Fruit fly (Drosophila melanogaster) whole organism, embryonic: ENCODE data around the gene kel.
A peak's percentile ranks its signal among the peaks of the same experiment; 100 is the strongest.

Experiments
- CG10462 ChIP-seq: fragments of 200-800 bp; sonication (Bioruptor generic); optimal IDR thresholded peaks from 2 replicates; lab custom pipeline; 2016; ENCODE audit warnings: missing biosample characterization, missing genetic modification characterization
- CG10959 ChIP-seq: fragments of 200-800 bp; sonication (Bioruptor generic); IDR thresholded peaks from 2 replicates; pipeline ENCODE4 v1.3.6; 2022; ENCODE audit warnings: missing biosample characterization, missing genetic modification characterization
- CG12236 ChIP-seq: fragments of 200-800 bp; sonication (Bioruptor generic); optimal IDR thresholded peaks from 2 replicates; lab custom pipeline; 2016; ENCODE audit warnings: missing biosample characterization, missing genetic modification characterization
- CG12744 ChIP-seq: fragments of 200-800 bp; sonication (Bioruptor generic); optimal IDR thresholded peaks from 2 replicates; lab custom pipeline; 2016; ENCODE audit warnings: missing biosample characterization, missing genetic modification characterization
- CG13287 ChIP-seq: fragments of 200-800 bp; sonication (Bioruptor generic); IDR thresholded peaks from 2 replicates; pipeline ENCODE4 v1.3.6; 2022; ENCODE audit warnings: missing biosample characterization, missing genetic modification characterization; ENCODE audit not compliant: partially characterized antibody
- CG14860 ChIP-seq: fragments of 200-800 bp; sonication (Bioruptor generic); IDR thresholded peaks from 3 replicates; pipeline ENCODE4 v1.3.6; 2022; ENCODE audit warnings: missing biosample characterization, missing genetic modification characterization; ENCODE audit not compliant: partially characterized antibody
- CG14965 ChIP-seq: fragments of 200-800 bp; sonication (Bioruptor generic); optimal IDR thresholded peaks from 2 replicates; lab custom pipeline; 2016; ENCODE audit warnings: missing biosample characterization, missing genetic modification characterization, borderline replicate concordance
- CG1602 ChIP-seq: fragments of 200-800 bp; sonication (Bioruptor generic); optimal IDR thresholded peaks from 3 replicates; lab custom pipeline; 2016; ENCODE audit warnings: missing biosample characterization, missing genetic modification characterization
- CG17359 ChIP-seq: fragments of 200-800 bp; sonication (Bioruptor generic); optimal IDR thresholded peaks from 3 replicates; lab custom pipeline; 2018; ENCODE audit warnings: missing biosample characterization, mild to moderate bottlenecking, missing genetic modification characterization, moderate library complexity
- CG17361 ChIP-seq: fragments of 200-800 bp; sonication (Bioruptor generic); IDR thresholded peaks from 3 replicates; pipeline ENCODE4 v1.3.6; 2022; ENCODE audit warnings: missing biosample characterization, missing genetic modification characterization
- CG18619 ChIP-seq: fragments of 200-800 bp; sonication (Bioruptor generic); optimal IDR thresholded peaks from 3 replicates; lab custom pipeline; 2017; ENCODE audit warnings: missing biosample characterization, mild to moderate bottlenecking, missing genetic modification characterization
- CG31224 ChIP-seq: fragments of 200-800 bp; sonication (Bioruptor generic); IDR thresholded peaks from 2 replicates; pipeline ENCODE4 v1.3.6; 2022; ENCODE audit warnings: missing biosample characterization, missing genetic modification characterization
- CG3726 ChIP-seq: fragments of 200-800 bp; sonication (Bioruptor generic); IDR thresholded peaks from 3 replicates; pipeline ENCODE4, ENCODE4 v1.3.6; 2022; ENCODE audit warnings: missing biosample characterization, missing genetic modification characterization
- CG4617 ChIP-seq: fragments of 200-800 bp; sonication (Bioruptor generic); optimal IDR thresholded peaks from 3 replicates; lab custom pipeline; 2016; ENCODE audit warnings: missing biosample characterization, missing genetic modification characterization, borderline replicate concordance
- CG6689 ChIP-seq: fragments of 200-800 bp; sonication (Bioruptor generic); IDR thresholded peaks from 2 replicates; pipeline ENCODE4 v1.3.6; 2022; ENCODE audit warnings: missing biosample characterization, missing genetic modification characterization
- CG7372 ChIP-seq: fragments of 200-800 bp; sonication (Bioruptor generic); IDR thresholded peaks from 2 replicates; pipeline ENCODE4 v1.3.6; 2022; ENCODE audit warnings: missing biosample characterization, missing genetic modification characterization
- E2f2 ChIP-seq: fragments of 200-800 bp; sonication (Bioruptor generic); IDR thresholded peaks from 2 replicates; pipeline ENCODE4 v1.3.6; 2022; ENCODE audit warnings: missing biosample characterization, missing genetic modification characterization
- HLH3B ChIP-seq: fragments of 200-800 bp; sonication (Bioruptor generic); IDR thresholded peaks from 2 replicates; pipeline ENCODE4 v1.3.6; 2022; ENCODE audit warnings: missing biosample characterization, missing genetic modification characterization
- HmgZ ChIP-seq: fragments of 200-800 bp; sonication (Bioruptor generic); optimal IDR thresholded peaks from 2 replicates; lab custom pipeline; 2018; ENCODE audit warnings: missing biosample characterization, mild to moderate bottlenecking, missing genetic modification characterization
- Hr3 ChIP-seq: fragments of 200-800 bp; sonication (Bioruptor generic); optimal IDR thresholded peaks from 3 replicates; lab custom pipeline; 2016; ENCODE audit warnings: missing biosample characterization, missing genetic modification characterization
- Jarid2 ChIP-seq: fragments of 200-800 bp; sonication (Bioruptor generic); optimal IDR thresholded peaks from 3 replicates; lab custom pipeline; 2017; ENCODE audit warnings: mild to moderate bottlenecking, missing biosample characterization, missing genetic modification reagents, missing genetic modification characterization
- MTF-1 ChIP-seq: fragments of 200-800 bp; sonication (Bioruptor generic); optimal IDR thresholded peaks from 2 replicates; lab custom pipeline; 2018; ENCODE audit warnings: missing biosample characterization, mild to moderate bottlenecking, missing genetic modification characterization, borderline replicate concordance
- Meics ChIP-seq: fragments of 200-800 bp; sonication (Bioruptor generic); optimal IDR thresholded peaks from 2 replicates; lab custom pipeline; 2017; ENCODE audit warnings: missing biosample characterization, mild to moderate bottlenecking, missing genetic modification characterization
- Optix ChIP-seq: fragments of 200-800 bp; sonication (Bioruptor generic); IDR thresholded peaks from 3 replicates; pipeline ENCODE4 v1.3.6; 2022; ENCODE audit warnings: missing biosample characterization, missing genetic modification characterization
- Side ChIP-seq: fragments of 200-800 bp; sonication (Bioruptor generic); optimal IDR thresholded peaks from 2 replicates; lab custom pipeline; 2016; ENCODE audit warnings: missing biosample characterization, missing genetic modification characterization
- Six4 ChIP-seq: fragments of 200-800 bp; sonication (Bioruptor generic); optimal IDR thresholded peaks from 2 replicates; lab custom pipeline; 2016; ENCODE audit warnings: missing biosample characterization, missing genetic modification characterization
- aop ChIP-seq: fragments of 200-800 bp; sonication (Bioruptor generic); IDR thresholded peaks from 2 replicates; pipeline ENCODE4 v1.3.6; 2022; ENCODE audit warnings: missing biosample characterization, missing genetic modification characterization
- ato ChIP-seq: fragments of 200-800 bp; sonication (Bioruptor generic); IDR thresholded peaks from 2 replicates; pipeline ENCODE4 v1.3.6; 2022; ENCODE audit warnings: missing biosample characterization, missing genetic modification characterization; ENCODE audit not compliant: partially characterized antibody
- br ChIP-seq: fragments of >200 bp; optimal IDR thresholded peaks from 2 replicates; lab custom pipeline; 2017
- cas ChIP-seq: fragments of 200-800 bp; sonication (Bioruptor generic); IDR thresholded peaks from 2 replicates; pipeline ENCODE4 v1.3.6; 2022; ENCODE audit warnings: missing biosample characterization, missing genetic modification characterization
- chinmo ChIP-seq: fragments of 200-800 bp; sonication (Bioruptor generic); IDR thresholded peaks from 4 replicates; pipeline ENCODE4 v1.3.6; 2022; ENCODE audit warnings: missing biosample characterization, missing genetic modification characterization; ENCODE audit not compliant: partially characterized antibody
- croc ChIP-seq: fragments of 200-800 bp; sonication (Bioruptor generic); conservative IDR thresholded peaks from 3 replicates; pipeline ENCODE4 v1.3.6; 2022; ENCODE audit warnings: missing biosample characterization, missing genetic modification characterization
- disco-r ChIP-seq: fragments of 200-800 bp; sonication (Bioruptor generic); optimal IDR thresholded peaks from 2 replicates; lab custom pipeline; 2016; ENCODE audit warnings: missing biosample characterization, missing genetic modification characterization
- dm ChIP-seq: fragments of 200-800 bp; sonication (Bioruptor generic); optimal IDR thresholded peaks from 3 replicates; lab custom pipeline; 2016; ENCODE audit warnings: missing biosample characterization, missing genetic modification characterization
- dmrt99B ChIP-seq: fragments of 200-800 bp; sonication (Bioruptor generic); optimal IDR thresholded peaks from 2 replicates; lab custom pipeline; 2018; ENCODE audit warnings: missing biosample characterization, mild to moderate bottlenecking, missing genetic modification characterization, moderate library complexity
- fd96Cb ChIP-seq: fragments of 200-800 bp; sonication (Bioruptor generic); optimal IDR thresholded peaks from 2 replicates; lab custom pipeline; 2018; ENCODE audit warnings: missing biosample characterization, mild to moderate bottlenecking, missing genetic modification characterization, moderate library complexity
- h ChIP-seq: fragments of >200 bp; optimal IDR thresholded peaks from 2 replicates; lab custom pipeline; 2017
- ham ChIP-seq: fragments of 200-800 bp; sonication (Bioruptor generic); IDR thresholded peaks from 2 replicates; pipeline ENCODE4 v1.3.6; 2022; ENCODE audit warnings: missing biosample characterization, missing genetic modification characterization
- lov ChIP-seq, 2 experiments: fragments of 200-800 bp in 1 of 2; fragments of >200 bp in 1 of 2; sonication (Bioruptor generic) in 1 of 2; IDR thresholded peaks in 1 of 2; optimal IDR thresholded peaks in 1 of 2; 2 replicates in 1 of 2; 3 replicates in 1 of 2; pipeline versions ENCODE4 v1.3.6 to Lab custom; 2017 to 2022; ENCODE audit warnings: missing biosample characterization in 1 of 2, missing genetic modification characterization in 1 of 2
- nerfin-2 ChIP-seq: fragments of 200-800 bp; sonication (Bioruptor generic); IDR thresholded peaks from 2 replicates; pipeline ENCODE4 v1.3.6; 2022; ENCODE audit warnings: missing biosample characterization, missing genetic modification characterization; ENCODE audit not compliant: partially characterized antibody
- pros ChIP-seq: fragments of 200-800 bp; sonication (Bioruptor generic); optimal IDR thresholded peaks from 3 replicates; lab custom pipeline; 2019; ENCODE audit warnings: missing biosample characterization, mild to moderate bottlenecking, missing genetic modification characterization, moderate library complexity
- sens-2 ChIP-seq: fragments of 200-800 bp; sonication (Bioruptor generic); IDR thresholded peaks from 2 replicates; pipeline ENCODE4 v1.3.6; 2022; ENCODE audit warnings: missing biosample characterization, missing genetic modification characterization
- seq ChIP-seq: fragments of 200-800 bp; sonication (Bioruptor generic); IDR thresholded peaks from 2 replicates; pipeline ENCODE4 v1.3.6; 2022; ENCODE audit warnings: missing biosample characterization, missing genetic modification characterization
- sisA ChIP-seq: fragments of 200-800 bp; sonication (Bioruptor generic); IDR thresholded peaks from 2 replicates; pipeline ENCODE4 v1.3.6; 2022; ENCODE audit warnings: missing biosample characterization, missing genetic modification characterization
- sr ChIP-seq: fragments of 200-800 bp; sonication (Bioruptor generic); IDR thresholded peaks from 3 replicates; pipeline ENCODE4 v1.3.6; 2022; ENCODE audit warnings: missing biosample characterization, missing genetic modification characterization
- ssp ChIP-seq: fragments of 200-800 bp; sonication (Bioruptor generic); IDR thresholded peaks from 2 replicates; pipeline ENCODE4 v1.3.6; 2022; ENCODE audit warnings: missing biosample characterization, missing genetic modification characterization
- toy ChIP-seq: fragments of 200-800 bp; sonication (Bioruptor generic); IDR thresholded peaks from 2 replicates; pipeline ENCODE4 v1.3.6; 2022; ENCODE audit warnings: missing biosample characterization, missing genetic modification characterization
- zfh2 ChIP-seq: fragments of 200-800 bp; sonication (Bioruptor generic); optimal IDR thresholded peaks from 2 replicates; lab custom pipeline; 2016; ENCODE audit warnings: missing biosample characterization, missing genetic modification characterization

Gene kel

dm6 chr2L:18141471-18142345, 3.8 kb upstream of the kel start (continued):
- TF ChIP-seq sr (no peak), Jarid2 (GFP tag; lab: Kevin White, UChicago) (peak; percentile 72), toy (GFP tag; lab: Robert Waterston, UW) (no peak), chinmo (GFP tag; lab: Robert Waterston, UW) (peak; percentile 78; the same call in 2 of the 4 replicates), ssp (GFP tag; lab: Robert Waterston, UW) (0 out of 2 replicates have a peak, but pooled peaks have one; percentile 4), CG14965 (GFP tag; lab: Kevin White, UChicago) (no peak), croc (GFP tag; lab: Robert Waterston, UW) (no peak), E2f2 (GFP tag; lab: Robert Waterston, UW) (peak; percentile 39; the same call in 1 of the 2 replicates), CG17361 (GFP tag; lab: Robert Waterston, UW) (peak; percentile 83), dm (GFP tag; lab: Kevin White, UChicago) (peak; percentile 41), HmgZ (peak; percentile 24), br (lab: Kevin White, UChicago) (no peak), CG4617 (GFP tag; lab: Kevin White, UChicago) (peak; percentile 4), fd96Cb (tag; lab: Kevin White, UChicago) (peak; percentile 52), zfh2 (GFP tag; lab: Kevin White, UChicago) (peak; percentile 52), Optix (GFP tag; lab: Robert Waterston, UW) (0 out of 3 replicates have a peak, but pooled peaks have one; percentile 22), CG7372 (GFP tag; lab: Robert Waterston, UW) (0 out of 2 replicates have a peak, but pooled peaks have one; percentile 15), Side (GFP tag; lab: Kevin White, UChicago) (no peak), CG10462 (GFP tag; lab: Kevin White, UChicago) (peak; percentile 49), h (lab: Kevin White, UChicago) (no peak), sisA (GFP tag; lab: Robert Waterston, UW) (peak; percentile 38; the same call in 1 of the 2 replicates), CG31224 (peak; percentile 40; the same call in 1 of the 2 replicates), Six4 (GFP tag; lab: Kevin White, UChicago) (peak; percentile 55), CG18619 (GFP tag; lab: Kevin White, UChicago) (peak; percentile 57), CG3726 (0 out of 3 replicates have a peak, but pooled peaks have one; percentile 55), CG14860 (GFP tag; lab: Robert Waterston, UW) (no peak), CG13287 (GFP tag; lab: Robert Waterston, UW) (no peak; the same call in none of the 2 replicates), Hr3 (GFP tag; lab: Kevin White, UChicago) (peak; percentile 61), CG10959 (GFP tag; lab: Robert Waterston, UW) (no peak), disco-r (GFP tag; lab: Kevin White, UChicago) (no peak), lov (optimal IDR thresholded peaks at IDR 0.05; lab: Kevin White, UChicago) (no peak), lov (GFP tag; IDR thresholded peaks at IDR 0.05; lab: Robert Waterston, UW) (0 out of 3 replicates have a peak, but pooled peaks have one; percentile 26), nerfin-2 (GFP tag; lab: Robert Waterston, UW) (0 out of 2 replicates have a peak, but pooled peaks have one; percentile 28), CG12744 (GFP tag; lab: Kevin White, UChicago) (no peak), cas (GFP tag; lab: Robert Waterston, UW) (peak; percentile 58), MTF-1 (GFP tag; lab: Kevin White, UChicago) (no peak), CG17359 (tag; lab: Kevin White, UChicago) (peak; percentile 75), CG1602 (peak; percentile 39), dmrt99B (tag; lab: Kevin White, UChicago) (peak; percentile 81), ham (GFP tag; lab: Robert Waterston, UW) (no peak), ato (GFP tag; lab: Robert Waterston, UW) (no peak), Meics (GFP tag; lab: Kevin White, UChicago) (peak; percentile 70), CG6689 (GFP tag; lab: Robert Waterston, UW) (peak; percentile 45), CG12236 (GFP tag; lab: Kevin White, UChicago) (peak; percentile 62), pros (no peak), seq (GFP tag; lab: Robert Waterston, UW) (peak; percentile 36; the same call in 1 of the 2 replicates), sens-2 (GFP tag; lab: Robert Waterston, UW) (no peak), aop (GFP tag; lab: Robert Waterston, UW) (no peak), HLH3B (GFP tag; lab: Robert Waterston, UW) (peak; percentile 49)
